Worm (Caenorhabditis elegans) whole organism, L4 larva: ENCODE data around the gene ZC8.6.
A peak's percentile ranks its signal among the peaks of the same experiment; 100 is the strongest.

ENCODE experiments used
- D1046.2 ChIP-seq: fragments of 200-800 bp; sonication (Bioruptor generic); IDR thresholded peaks from 2 replicates; pipeline ENCODE4 v1.3.6; 2022; ENCODE audit warnings: missing genetic modification characterization, missing compliant biosample characterization
- aha-1 ChIP-seq: fragments of 150-350 bp; peaks from one replicate; lab custom pipeline; 2014; ENCODE audit warnings: missing biosample characterization, missing genetic modification characterization
- aly-2 ChIP-seq: sonication (generic microtip); optimal IDR thresholded peaks from 2 replicates; lab custom pipeline; 2018; ENCODE audit warnings: missing biosample characterization, missing genetic modification characterization
- ceh-82 ChIP-seq: sonication (generic microtip); optimal IDR thresholded peaks from 2 replicates; lab custom pipeline; 2017; ENCODE audit warnings: missing biosample characterization, missing genetic modification characterization
- egl-27 ChIP-seq: sonication (generic microtip); optimal IDR thresholded peaks from 3 replicates; lab custom pipeline; 2017; ENCODE audit warnings: missing biosample characterization, missing genetic modification reagents, missing genetic modification characterization
- hlh-30 ChIP-seq: sonication (generic microtip); optimal IDR thresholded peaks from 2 replicates; lab custom pipeline; 2017; ENCODE audit warnings: antibody characterized with exemption, mild to moderate bottlenecking, missing genetic modification characterization, missing compliant biosample characterization; ENCODE audit not compliant: insufficient read depth
- mep-1 ChIP-seq: fragments of 150-350 bp; sonication (generic microtip); optimal IDR thresholded peaks from 3 replicates; lab custom pipeline; 2014; ENCODE audit warnings: missing biosample characterization, missing genetic modification characterization
- nhr-25 ChIP-seq: sonication (generic microtip); optimal IDR thresholded peaks from 2 replicates; lab custom pipeline; 2017; ENCODE audit warnings: missing genetic modification characterization, mild to moderate bottlenecking, missing compliant biosample characterization, antibody characterized with exemption, moderate library complexity, borderline replicate concordance; ENCODE audit not compliant: insufficient read depth
- nhr-76 ChIP-seq: fragments of 150-350 bp; optimal IDR thresholded peaks from 2 replicates; lab custom pipeline; 2014; ENCODE audit warnings: missing biosample characterization, missing genetic modification characterization
- php-3 ChIP-seq: fragments of 200-800 bp; sonication (Bioruptor generic); IDR thresholded peaks from 2 replicates; pipeline ENCODE4 v1.3.6; 2022; ENCODE audit warnings: missing genetic modification reagents, missing genetic modification characterization, missing compliant biosample characterization
- skn-1 ChIP-seq: fragments of 150-350 bp; optimal IDR thresholded peaks from 2 replicates; lab custom pipeline; 2014; ENCODE audit warnings: missing biosample characterization, missing genetic modification characterization
- unc-62 ChIP-seq, 3 experiments: fragments of 150-350 bp in 1 of 3; sonication (generic microtip); optimal IDR thresholded peaks in 2 of 3; peaks in 1 of 3; 1 replicate in 1 of 3; 2 replicates in 2 of 3; lab custom pipeline; 2014 to 2017; ENCODE audit warnings: missing biosample characterization in 3 of 3, missing genetic modification characterization in 3 of 3, missing genetic modification reagents in 3 of 3, missing genotype in 1 of 3
- ztf-11 ChIP-seq: fragments of 150-350 bp; optimal IDR thresholded peaks from 2 replicates; lab custom pipeline; 2014; ENCODE audit warnings: missing biosample characterization, missing genetic modification characterization

DNA sequence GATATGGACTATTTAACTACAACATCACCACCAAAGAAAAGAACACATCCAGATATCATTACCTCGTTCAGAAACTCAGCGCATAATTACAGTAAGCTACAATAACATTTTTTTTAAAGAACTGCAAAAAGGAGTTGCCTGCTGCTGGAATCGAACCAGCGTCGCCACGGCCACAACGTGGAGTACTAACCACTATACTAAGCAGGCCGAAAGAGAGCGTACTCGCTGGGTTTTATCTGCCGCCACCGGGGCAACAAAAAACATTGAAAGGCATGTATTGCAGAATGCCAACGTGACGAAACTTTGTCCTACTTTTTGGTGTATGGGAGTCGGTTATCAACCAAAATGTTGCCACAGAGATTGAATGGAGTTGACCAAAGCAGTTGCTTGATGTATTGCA lies 25.3 kb upstream of the ZC8.6 start:
- no peak for TF ChIP-seq aly-2
- TF ChIP-seq unc-62 (GFP tag; optimal IDR thresholded peaks at IDR 0.05 in 1 of 2; lab: Kevin White, UChicago): peak in 1 of 2 experiments; percentile 97
- no peak for TF ChIP-seq unc-62 (tag; optimal IDR thresholded peaks at IDR 0.05; lab: Kevin White, UChicago)
- TF ChIP-seq nhr-25 (tag; lab: Kevin White, UChicago): no peak
- TF ChIP-seq D1046.2 (GFP tag; lab: Robert Waterston, UW): no peak
- no peak for TF ChIP-seq nhr-76
- peak; percentile 45 for TF ChIP-seq hlh-30 (tag; lab: Kevin White, UChicago)
- TF ChIP-seq ztf-11 (tag; lab: Kevin White, UChicago): no peak
- no peak for TF ChIP-seq aha-1 (tag; lab: Kevin White, UChicago)
- TF ChIP-seq mep-1 (tag; lab: Kevin White, UChicago): peak; percentile 78
- no peak for TF ChIP-seq skn-1
- peak; percentile 73; the same call in 1 of the 2 replicates for TF ChIP-seq php-3 (GFP tag; lab: Robert Waterston, UW)
- TF ChIP-seq ceh-82 (tag; lab: Kevin White, UChicago): no peak
- TF ChIP-seq egl-27: no peak
